Worm (Caenorhabditis elegans) whole organism, L4 larva: ENCODE measurements around the gene C16A3.6.

Source experiments
- dve-1 ChIP-seq: sonication (generic microtip); optimal IDR thresholded peaks from 2 replicates; lab custom pipeline; 2017; ENCODE audit warnings: antibody characterized with exemption, mild to moderate bottlenecking, missing genetic modification characterization, missing compliant biosample characterization; ENCODE audit not compliant: insufficient read depth
- egl-27 ChIP-seq: sonication (generic microtip); optimal IDR thresholded peaks from 3 replicates; lab custom pipeline; 2017; ENCODE audit warnings: missing biosample characterization, missing genetic modification reagents, missing genetic modification characterization
- madf-5 ChIP-seq, 2 experiments: fragments of 200-800 bp; sonication (Bioruptor generic); IDR thresholded peaks; 2 replicates each; pipeline ENCODE4 v1.3.6; 2022; ENCODE audit warnings: missing compliant biosample characterization in 2 of 2, missing genetic modification characterization in 2 of 2
- mep-1 ChIP-seq: fragments of 150-350 bp; sonication (generic microtip); optimal IDR thresholded peaks from 3 replicates; lab custom pipeline; 2014; ENCODE audit warnings: missing biosample characterization, missing genetic modification characterization
- nhr-102 ChIP-seq: sonication (generic microtip); optimal IDR thresholded peaks from 2 replicates; lab custom pipeline; 2016; ENCODE audit warnings: mild to moderate bottlenecking, missing genetic modification characterization, moderate library complexity, missing compliant biosample characterization
- nhr-77 ChIP-seq: fragments of 150-350 bp; optimal IDR thresholded peaks from 2 replicates; lab custom pipeline; 2014; ENCODE audit warnings: missing biosample characterization, missing genetic modification characterization
- pha-4 ChIP-seq, 2 experiments: fragments of 150-350 bp in 1 of 2; fragments of 200-800 bp in 1 of 2; sonication (Bioruptor generic) in 1 of 2; IDR thresholded peaks in 1 of 2; optimal IDR thresholded peaks in 1 of 2; 2 replicates each; pipeline versions ENCODE4 v1.3.6 to Lab custom; 2014 to 2022; ENCODE audit warnings: missing genetic modification characterization in 2 of 2, missing genetic modification reagents in 2 of 2, missing biosample characterization in 1 of 2, missing compliant biosample characterization in 1 of 2
- unc-62 ChIP-seq, 3 experiments: fragments of 150-350 bp in 1 of 3; sonication (generic microtip); optimal IDR thresholded peaks in 2 of 3; peaks in 1 of 3; 1 replicate in 1 of 3; 2 replicates in 2 of 3; lab custom pipeline; 2014 to 2017; ENCODE audit warnings: missing biosample characterization in 3 of 3, missing genetic modification characterization in 3 of 3, missing genetic modification reagents in 3 of 3, missing genotype in 1 of 3

DNA sequence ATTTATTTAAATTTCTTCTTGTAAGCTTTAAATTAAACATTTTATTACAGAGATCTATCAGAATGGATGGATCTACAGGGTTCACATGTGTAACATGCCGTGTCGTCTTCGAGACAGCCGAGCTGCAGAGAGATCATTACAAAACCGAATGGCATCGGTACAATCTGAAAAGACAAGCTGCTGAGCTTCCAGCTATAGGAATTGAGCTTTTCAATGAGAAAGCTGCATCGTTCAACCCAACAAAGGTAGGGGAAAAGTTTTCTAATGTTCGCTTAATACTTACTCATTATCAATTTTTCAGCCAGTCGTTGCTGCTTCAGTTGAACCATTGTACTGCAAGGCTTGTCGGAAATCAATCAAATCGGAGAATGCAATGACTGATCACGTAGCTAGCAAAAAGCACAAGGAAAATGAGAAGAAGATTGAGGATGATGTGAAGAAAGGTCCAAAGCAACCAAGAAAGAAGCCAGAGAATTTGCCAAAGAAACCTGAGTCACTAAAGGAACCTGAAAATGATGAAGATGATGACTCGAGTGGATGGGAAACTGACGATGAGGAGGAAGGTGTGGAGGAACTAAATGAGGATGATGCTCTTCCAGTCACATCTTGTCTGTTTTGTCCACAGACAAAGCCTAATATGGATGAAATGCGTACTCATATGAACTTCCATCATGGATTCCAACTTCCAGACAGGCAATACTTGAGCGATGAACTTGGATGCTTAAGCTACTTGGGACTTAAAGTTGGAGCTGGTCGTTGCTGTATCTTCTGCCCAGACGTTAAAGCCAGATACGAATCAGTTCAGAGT lies 2.8 kb downstream of the C16A3.6 start, which contains the start of gene znf-622:
- TF ChIP-seq nhr-77 (tag; lab: Kevin White, UChicago), result no peak
- TF ChIP-seq mep-1 (tag; lab: Kevin White, UChicago), result no peak
- no peak for TF ChIP-seq nhr-102 (tag; lab: Kevin White, UChicago)
- no peak for TF ChIP-seq egl-27 (tag; lab: Kevin White, UChicago)
- no peak for TF ChIP-seq dve-1 (tag; lab: Kevin White, UChicago)
- TF ChIP-seq pha-4 (GFP tag; IDR thresholded peaks at IDR 0.05; lab: Robert Waterston, UW), result no peak
- TF ChIP-seq pha-4 (tag; optimal IDR thresholded peaks at IDR 0.05; lab: Kevin White, UChicago), result no peak
- peak in 1 of 2 experiments; percentile 91 for TF ChIP-seq unc-62 (GFP tag; optimal IDR thresholded peaks at IDR 0.05 in 1 of 2; lab: Kevin White, UChicago)
- no peak for TF ChIP-seq unc-62 (tag; optimal IDR thresholded peaks at IDR 0.05; lab: Kevin White, UChicago)
- TF ChIP-seq madf-5 (GFP tag; IDR thresholded peaks at IDR 0.05; lab: Robert Waterston, UW), result no peak
